Worm (Caenorhabditis elegans) whole organism, mixed stage, embryonic: Measurements from ENCODE around the gene sax-2.

ENCODE experiments used
- M03D4.4 ChIP-seq: sonication (generic microtip); optimal IDR thresholded peaks from 2 replicates; lab custom pipeline; 2017; ENCODE audit warnings: mild to moderate bottlenecking, missing genetic modification characterization, missing compliant biosample characterization
- bed-3 ChIP-seq: fragments of 200-800 bp; sonication (Bioruptor generic); optimal IDR thresholded peaks from 3 replicates; lab custom pipeline; 2018; ENCODE audit warnings: mild to moderate bottlenecking, missing genetic modification characterization, moderate library complexity, missing compliant biosample characterization
- ceh-39 ChIP-seq: fragments of 150-350 bp; optimal IDR thresholded peaks from 2 replicates; lab custom pipeline; 2014; ENCODE audit warnings: missing biosample characterization, missing genetic modification characterization
- ceh-43 ChIP-seq: fragments of 200-800 bp; sonication (Bioruptor generic); optimal IDR thresholded peaks from 2 replicates; lab custom pipeline; 2018; ENCODE audit warnings: mild to moderate bottlenecking, missing genetic modification characterization, moderate library complexity, missing compliant biosample characterization
- ceh-83 ChIP-seq: fragments of 200-800 bp; sonication (Bioruptor generic); optimal IDR thresholded peaks from 2 replicates; lab custom pipeline; 2018; ENCODE audit warnings: mild to moderate bottlenecking, missing genetic modification characterization, missing compliant biosample characterization
- ces-1 ChIP-seq: fragments of 150-350 bp; optimal IDR thresholded peaks from 2 replicates; lab custom pipeline; 2014; ENCODE audit warnings: missing biosample characterization, missing genetic modification reagents, missing genetic modification characterization
- drap-1 ChIP-seq: fragments of 200-800 bp; sonication (Bioruptor generic); optimal IDR thresholded peaks from 3 replicates; lab custom pipeline; 2018; ENCODE audit warnings: mild to moderate bottlenecking, missing genetic modification characterization, missing compliant biosample characterization
- elt-1 ChIP-seq: sonication (generic microtip); optimal IDR thresholded peaks from 2 replicates; lab custom pipeline; 2017; ENCODE audit warnings: missing genetic modification characterization, mild to moderate bottlenecking, missing compliant biosample characterization, antibody characterized with exemption, moderate library complexity, borderline replicate concordance; ENCODE audit not compliant: insufficient read depth
- elt-3 ChIP-seq: fragments of 150-350 bp; optimal IDR thresholded peaks from 2 replicates; lab custom pipeline; 2014; ENCODE audit warnings: missing biosample characterization, missing genetic modification characterization
- flh-1 ChIP-seq: fragments of 200-800 bp; sonication (Bioruptor generic); optimal IDR thresholded peaks from 2 replicates; lab custom pipeline; 2018; ENCODE audit warnings: mild to moderate bottlenecking, missing genetic modification characterization, moderate library complexity, missing compliant biosample characterization
- lin-13 ChIP-seq: fragments of 150-350 bp; optimal IDR thresholded peaks from 2 replicates; lab custom pipeline; 2014; ENCODE audit warnings: missing biosample characterization, missing genetic modification characterization
- lin-32 ChIP-seq: fragments of 200-800 bp; sonication (Bioruptor generic); optimal IDR thresholded peaks from 2 replicates; lab custom pipeline; 2018; ENCODE audit warnings: mild to moderate bottlenecking, missing genetic modification characterization, missing compliant biosample characterization
- lsy-2 ChIP-seq: fragments of 150-350 bp; optimal IDR thresholded peaks from 2 replicates; lab custom pipeline; 2014; ENCODE audit warnings: missing biosample characterization, missing genetic modification characterization
- mab-5 ChIP-seq: fragments of 150-350 bp; optimal IDR thresholded peaks from 2 replicates; lab custom pipeline; 2014; ENCODE audit warnings: missing biosample characterization, missing genetic modification characterization
- mep-1 ChIP-seq: fragments of 150-350 bp; optimal IDR thresholded peaks from 2 replicates; lab custom pipeline; 2017; ENCODE audit warnings: missing biosample characterization, missing genetic modification reagents, missing genetic modification characterization, inconsistent platforms
- mls-2 ChIP-seq: sonication (generic microtip); optimal IDR thresholded peaks from 2 replicates; lab custom pipeline; 2016; ENCODE audit warnings: mild to moderate bottlenecking, missing genetic modification characterization, moderate library complexity, missing compliant biosample characterization
- nhr-12 ChIP-seq: fragments of 150-350 bp; optimal IDR thresholded peaks from 2 replicates; lab custom pipeline; 2014; ENCODE audit warnings: missing biosample characterization, missing genetic modification characterization
- nhr-2 ChIP-seq: fragments of 150-350 bp; optimal IDR thresholded peaks from 2 replicates; lab custom pipeline; 2014; ENCODE audit warnings: missing biosample characterization, missing genetic modification characterization
- nhr-76 ChIP-seq: sonication (generic microtip); optimal IDR thresholded peaks from 2 replicates; lab custom pipeline; 2017; ENCODE audit warnings: missing biosample characterization, missing genetic modification characterization
- pha-4 ChIP-seq: fragments of 150-350 bp; optimal IDR thresholded peaks from 2 replicates; lab custom pipeline; 2018; ENCODE audit warnings: missing biosample characterization, missing genetic modification reagents, missing genetic modification characterization
- sem-2 ChIP-seq: fragments of 200-800 bp; sonication (Bioruptor generic); optimal IDR thresholded peaks from 2 replicates; lab custom pipeline; 2018; ENCODE audit warnings: mild to moderate bottlenecking, missing genetic modification characterization, missing compliant biosample characterization
- snpc-4 ChIP-seq: fragments of 150-350 bp; optimal IDR thresholded peaks from 2 replicates; lab custom pipeline; 2014; ENCODE audit warnings: missing biosample characterization, missing genetic modification characterization
- sptf-1 ChIP-seq: sonication (generic microtip); optimal IDR thresholded peaks from 2 replicates; lab custom pipeline; 2017; ENCODE audit warnings: mild to moderate bottlenecking, missing genetic modification characterization, moderate library complexity, missing compliant biosample characterization
- unc-120 ChIP-seq: sonication (generic microtip); optimal IDR thresholded peaks from 2 replicates; lab custom pipeline; 2017; ENCODE audit warnings: missing genetic modification characterization, missing compliant biosample characterization; ENCODE audit not compliant: poor library complexity, severe bottlenecking
- unc-39 ChIP-seq: fragments of 150-350 bp; optimal IDR thresholded peaks from 2 replicates; lab custom pipeline; 2014; ENCODE audit warnings: missing biosample characterization, missing genetic modification characterization
- ztf-11 ChIP-seq: fragments of 150-350 bp; optimal IDR thresholded peaks from 2 replicates; lab custom pipeline; 2014; ENCODE audit warnings: missing biosample characterization, missing genetic modification characterization

The sax-2 gene

DNA sequence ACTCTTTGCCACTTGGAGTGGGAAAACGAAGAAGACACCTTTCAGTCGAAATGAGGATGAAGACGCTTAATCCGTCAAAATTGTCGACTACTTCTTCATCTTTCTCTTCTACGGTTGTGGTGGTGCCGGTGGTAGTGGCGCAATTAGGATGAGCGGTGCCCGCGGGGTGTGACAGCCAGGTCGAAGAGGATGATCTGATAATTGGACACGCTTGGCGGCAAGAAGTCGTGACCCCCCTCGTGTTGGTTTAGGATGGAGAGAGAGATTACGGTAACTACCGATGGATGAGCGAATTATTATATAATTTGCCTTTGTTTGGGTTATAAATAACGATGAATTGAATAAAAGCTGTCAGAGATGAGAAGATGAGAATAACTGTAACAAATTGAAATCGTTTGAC is 17.5 kb downstream of the sax-2 start:
- TF ChIP-seq ztf-11 (tag; lab: Kevin White, UChicago) (no peak), nhr-2 (tag; lab: Kevin White, UChicago) (peak; percentile 79)

DNA sequence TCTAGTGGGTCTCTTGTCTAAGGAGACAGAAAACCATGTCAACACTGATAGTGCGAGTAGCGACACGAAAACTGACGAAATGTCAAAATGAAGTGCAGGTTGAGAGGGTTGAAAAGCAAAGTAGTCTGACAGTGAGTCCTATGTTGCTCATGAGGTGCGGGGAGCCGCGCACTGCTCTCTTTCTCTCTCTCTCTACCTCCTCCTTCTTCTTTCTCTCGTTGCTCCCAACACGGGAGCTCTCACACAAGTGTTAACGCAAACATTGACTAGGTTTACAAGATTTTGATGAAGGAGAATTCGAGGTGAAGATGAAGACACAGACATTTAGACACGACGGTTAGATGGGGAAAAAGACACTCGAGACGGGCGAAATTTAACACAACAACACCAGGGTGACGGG is 19.8 kb downstream of the sax-2 start:
- TF ChIP-seq nhr-76 = no peak
- no peak for TF ChIP-seq pha-4
- TF ChIP-seq M03D4.4 (tag; lab: Kevin White, UChicago) = no peak
- no peak for TF ChIP-seq mab-5 (tag; lab: Kevin White, UChicago)
- no peak for TF ChIP-seq lsy-2 (tag; lab: Kevin White, UChicago)
- TF ChIP-seq ces-1 (GFP tag; lab: Kevin White, UChicago) = no peak
- TF ChIP-seq snpc-4 (tag; lab: Kevin White, UChicago) = no peak
- TF ChIP-seq bed-3 (GFP tag; lab: Kevin White, UChicago) = no peak
- no peak for TF ChIP-seq nhr-2 (tag; lab: Kevin White, UChicago)
- no peak for TF ChIP-seq lin-13

DNA sequence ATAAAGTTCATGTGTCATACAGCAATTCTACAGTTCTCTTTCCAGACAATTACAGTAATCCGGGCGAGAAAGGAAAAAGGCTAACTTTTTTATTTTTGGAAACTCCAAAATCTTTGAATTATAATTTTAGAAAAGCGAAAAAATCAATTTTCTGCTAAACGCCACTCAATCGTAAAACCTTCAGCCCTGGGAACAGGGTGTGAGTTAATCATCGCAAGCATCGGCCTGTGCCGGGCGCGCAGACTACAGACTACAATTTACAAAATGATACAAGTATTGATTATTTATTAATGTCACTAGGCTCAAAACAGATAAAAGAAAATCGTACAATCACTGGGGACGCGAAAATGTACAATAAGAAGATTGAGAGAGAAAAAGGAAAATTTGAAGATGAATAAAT is 21.2 kb downstream of the sax-2 start:
- TF ChIP-seq drap-1 = no peak

DNA sequence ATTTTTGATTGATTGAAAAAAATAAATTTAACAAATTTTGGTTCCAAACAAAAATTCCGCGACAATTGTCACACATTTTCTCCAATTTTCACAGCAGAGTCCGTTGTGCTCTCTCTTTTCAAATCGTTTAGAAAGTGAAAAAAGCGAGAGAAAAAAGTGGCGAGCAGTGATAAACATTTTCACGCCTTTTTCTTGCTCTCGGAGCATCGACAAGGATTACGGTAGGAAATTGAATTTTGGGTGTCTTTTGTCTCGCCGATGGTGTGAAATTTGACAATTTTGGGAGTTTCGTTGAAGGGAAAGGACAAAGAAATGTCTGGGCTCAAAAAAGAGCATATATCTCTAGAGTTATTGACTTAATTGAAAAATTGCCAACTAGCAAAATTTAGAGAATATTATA is 25.0 kb downstream of the sax-2 start:
- TF ChIP-seq pha-4 (no peak), flh-1 (GFP tag; lab: Kevin White, UChicago) (no peak), mls-2 (tag; lab: Kevin White, UChicago) (no peak), mep-1 (tag; lab: Kevin White, UChicago) (no peak), ztf-11 (tag; lab: Kevin White, UChicago) (no peak), nhr-12 (tag; lab: Kevin White, UChicago) (no peak), elt-1 (tag; lab: Kevin White, UChicago) (no peak), M03D4.4 (tag; lab: Kevin White, UChicago) (no peak), sptf-1 (no peak), ceh-83 (GFP tag; lab: Kevin White, UChicago) (no peak), sem-2 (GFP tag; lab: Kevin White, UChicago) (no peak), mab-5 (tag; lab: Kevin White, UChicago) (no peak), ceh-43 (no peak), elt-3 (tag; lab: Kevin White, UChicago) (no peak)

DNA sequence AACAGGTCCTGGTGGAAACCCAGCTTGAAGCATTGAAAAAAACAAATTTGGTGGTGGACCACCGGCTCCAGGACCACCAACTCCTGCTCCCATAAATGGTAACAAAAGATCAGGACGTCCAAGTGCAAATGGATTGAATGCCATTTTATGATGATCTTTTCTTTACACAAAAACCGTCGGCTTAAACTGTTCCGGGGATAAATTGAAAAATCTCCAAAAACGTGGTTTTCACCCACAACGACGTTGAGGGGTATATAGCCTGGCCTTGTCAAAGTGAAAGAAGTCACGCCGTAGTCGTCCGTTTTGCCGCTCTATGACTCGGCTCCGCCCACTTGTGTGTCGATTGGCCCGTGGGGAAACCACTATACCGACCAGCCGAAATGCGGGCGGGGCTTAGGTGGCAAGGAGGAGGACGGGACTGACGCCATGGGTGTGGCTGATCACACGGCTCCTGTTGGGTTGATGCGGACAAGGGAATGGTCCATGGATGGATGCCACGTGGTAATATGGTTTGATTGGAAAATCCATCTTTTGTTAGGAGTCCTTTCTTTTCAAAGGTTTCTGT is 26.6 kb downstream of the sax-2 start, which contains the start of gene tbx-2:
Gene tbx-2, minus strand, starts transcription at position 264 of the 565 bp plus-strand sequence.
- TF ChIP-seq unc-120 (tag; lab: Kevin White, UChicago) (peak; percentile 6), lsy-2 (tag; lab: Kevin White, UChicago) (peak; percentile 55), ceh-39 (no peak)

DNA sequence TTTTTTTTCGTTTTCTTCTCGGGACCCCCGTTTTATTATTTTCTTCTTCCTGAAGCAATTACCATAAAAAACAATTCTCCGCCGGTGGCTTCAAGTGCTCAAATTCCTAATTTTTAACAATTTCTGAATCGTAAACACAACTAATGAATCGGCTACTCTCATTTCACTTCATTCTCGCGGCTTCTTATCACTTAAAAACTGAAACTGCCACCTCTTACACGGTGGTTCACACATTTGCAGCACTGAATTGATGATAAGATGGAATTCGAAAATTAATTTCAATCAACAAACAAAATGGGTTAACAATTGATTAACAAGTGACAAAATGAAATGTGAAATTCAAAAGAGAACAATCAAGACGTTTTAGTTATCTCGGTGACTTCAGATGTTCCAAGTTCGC is 27.6 kb downstream of the sax-2 start:
- TF ChIP-seq M03D4.4 (tag; lab: Kevin White, UChicago) (no peak), nhr-12 (tag; lab: Kevin White, UChicago) (no peak)

DNA sequence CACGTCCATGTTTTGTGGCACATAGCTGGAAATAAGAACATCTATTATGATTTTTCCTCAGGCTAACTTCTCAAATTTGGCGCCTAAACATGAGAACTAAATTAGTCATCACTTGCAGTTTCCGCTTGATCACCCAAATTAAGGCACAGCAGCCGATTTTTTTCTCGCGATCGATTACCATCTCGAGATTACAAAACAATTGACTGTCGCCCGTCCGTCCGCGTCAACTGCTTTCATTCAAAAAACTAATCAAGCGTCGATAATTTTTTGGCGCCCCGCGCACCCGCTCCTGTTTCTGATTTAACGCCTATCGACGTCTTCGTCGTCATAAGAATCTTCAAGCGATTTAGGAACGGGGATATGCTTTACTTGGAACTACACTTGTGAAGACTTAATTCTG is 28.2 kb downstream of the sax-2 start:
- TF ChIP-seq unc-39 (tag; lab: Kevin White, UChicago) = no peak
- TF ChIP-seq bed-3 (GFP tag; lab: Kevin White, UChicago) = no peak
- TF ChIP-seq ces-1 (GFP tag; lab: Kevin White, UChicago) = no peak
- no peak for TF ChIP-seq lin-32 (GFP tag; lab: Kevin White, UChicago)
- TF ChIP-seq pha-4 = no peak
- TF ChIP-seq sptf-1 = no peak
- TF ChIP-seq mep-1 (tag; lab: Kevin White, UChicago) = no peak
- TF ChIP-seq nhr-76 = no peak
- no peak for TF ChIP-seq M03D4.4 (tag; lab: Kevin White, UChicago)
- no peak for TF ChIP-seq elt-1 (tag; lab: Kevin White, UChicago)
- TF ChIP-seq flh-1 (GFP tag; lab: Kevin White, UChicago) = no peak
